Worm (Caenorhabditis elegans) whole organism, young adult: ENCODE results near the gene W08G11.5.

Experiments
- B0035.1 ChIP-seq: sonication (generic microtip); optimal IDR thresholded peaks from 2 replicates; lab custom pipeline; 2016; ENCODE audit warnings: missing genetic modification characterization, mild to moderate bottlenecking, missing compliant biosample characterization, missing genotype, missing genetic modification reagents
- lin-54 ChIP-seq: fragments of 200-800 bp; sonication (Bioruptor generic); optimal IDR thresholded peaks from 2 replicates; lab custom pipeline; 2018; ENCODE audit warnings: mild to moderate bottlenecking, missing genetic modification characterization, missing compliant biosample characterization
- pha-4 ChIP-seq: fragments of 150-350 bp; sonication (generic microtip); optimal IDR thresholded peaks from 2 replicates; lab custom pipeline; 2014; ENCODE audit warnings: missing biosample characterization, missing genetic modification reagents, missing genetic modification characterization

DNA sequence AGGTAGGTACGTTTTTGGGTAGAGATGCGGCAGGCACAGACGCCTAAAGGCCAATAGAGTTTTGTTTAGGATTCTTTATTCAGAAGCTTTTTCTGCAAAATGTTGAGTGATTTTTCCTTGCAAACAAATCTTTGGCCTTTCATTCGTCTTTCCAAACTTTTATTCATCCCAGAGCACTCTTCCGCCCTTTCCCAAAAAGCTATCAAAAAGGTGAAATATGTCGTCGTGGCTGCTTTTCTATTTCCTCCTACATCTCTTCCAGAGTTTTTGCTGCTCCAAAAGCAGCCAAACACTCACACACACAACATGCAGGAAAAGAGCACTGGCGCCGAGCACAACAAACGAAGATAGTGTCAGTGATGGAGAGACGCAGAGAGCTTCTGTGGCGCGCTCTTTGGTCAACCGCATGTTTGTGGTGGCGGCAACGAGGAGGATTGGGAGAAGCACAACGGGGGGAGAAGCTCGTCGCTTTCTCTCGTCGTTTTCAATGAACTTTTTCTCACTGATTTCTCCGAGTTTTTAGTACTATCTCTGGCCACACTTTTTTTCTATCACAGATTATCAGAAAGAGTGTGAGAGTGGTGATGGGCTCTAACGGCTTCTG, 4.6 kb upstream of the W08G11.5 start:
- TF ChIP-seq pha-4 (tag; lab: Kevin White, UChicago) (no peak), B0035.1 (tag; lab: Kevin White, UChicago) (no peak), lin-54 (GFP tag; lab: Kevin White, UChicago) (no peak)
